Fruit fly (Drosophila melanogaster): Measurements from ENCODE around the gene Sfp36F.

DNA sequence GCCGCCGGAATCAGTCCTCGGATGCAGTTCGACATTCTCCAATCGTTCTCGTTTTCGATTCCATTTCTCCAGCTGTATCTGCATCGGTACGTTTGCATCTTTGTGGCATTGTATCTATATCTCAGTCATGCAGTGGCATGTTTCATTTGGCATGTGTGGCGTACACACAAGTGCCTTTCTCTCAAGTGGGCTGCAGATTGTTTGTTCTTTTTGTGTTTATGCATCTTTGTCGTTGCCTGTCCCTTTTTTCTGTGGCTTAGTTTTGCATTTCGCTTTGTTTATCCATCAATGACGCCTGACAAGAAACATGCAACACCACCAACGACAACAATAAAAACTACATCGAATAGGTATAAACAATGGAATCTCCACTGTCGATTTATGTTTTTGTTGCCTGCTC, 44.2 kb downstream of the Sfp36F start:
- TF ChIP-seq Snoo (tag; optimal IDR thresholded peaks at IDR 0.05) (no peak), CG13204 (GFP tag; optimal IDR thresholded peaks at IDR 0.05) (no peak), Pif1B (GFP tag; optimal IDR thresholded peaks at IDR 0.05) (no peak), Pif1A (GFP tag; optimal IDR thresholded peaks at IDR 0.05) (no peak), CG12605 (GFP tag; IDR thresholded peaks at IDR 0.05) (no peak), fd96Ca (GFP tag; IDR thresholded peaks at IDR 0.05) (no peak), CG9948 (tag; optimal IDR thresholded peaks at IDR 0.05) (no peak), CG32121 (GFP tag; IDR thresholded peaks at IDR 0.05) (no peak), EcR (GFP tag; optimal IDR thresholded peaks at IDR 0.05) (no peak), CG8159 (tag; optimal IDR thresholded peaks at IDR 0.05) (no peak)

Data from whole organism, pupa.